Worm (Caenorhabditis elegans) whole organism, L4 larva: ENCODE measurements around the gene ssna-1.
A peak's percentile ranks its signal among the peaks of the same experiment; 100 is the strongest.

ENCODE experiments used
- F37D6.2 ChIP-seq: sonication (generic microtip); optimal IDR thresholded peaks from 2 replicates; lab custom pipeline; 2016; ENCODE audit warnings: mild to moderate bottlenecking, missing genetic modification characterization, missing compliant biosample characterization
- F44E2.7 ChIP-seq: fragments of 200-800 bp; sonication (Bioruptor generic); IDR thresholded peaks from 2 replicates; pipeline ENCODE4 v2.1.2; 2022; ENCODE audit warnings: missing genetic modification characterization, missing compliant biosample characterization
- F49E8.2 ChIP-seq: sonication (generic microtip); optimal IDR thresholded peaks from 2 replicates; lab custom pipeline; 2016; ENCODE audit warnings: missing compliant biosample characterization, mild to moderate bottlenecking, missing genetic modification characterization, borderline replicate concordance
- R02D3.7 ChIP-seq: fragments of 150-350 bp; sonication (generic microtip); optimal IDR thresholded peaks from 3 replicates; lab custom pipeline; 2014; ENCODE audit warnings: missing biosample characterization, missing genetic modification characterization
- T20F7.1 ChIP-seq: fragments of 200-800 bp; sonication (Bioruptor generic); optimal IDR thresholded peaks from 2 replicates; lab custom pipeline; 2018; ENCODE audit warnings: mild to moderate bottlenecking, missing genetic modification characterization, missing compliant biosample characterization
- Y105C5A.15 ChIP-seq: fragments of 200-800 bp; sonication (Bioruptor generic); IDR thresholded peaks from 2 replicates; pipeline ENCODE4 v1.3.6; 2022; ENCODE audit warnings: missing genetic modification characterization, missing compliant biosample characterization
- Y48G9A.11 ChIP-seq: fragments of 200-800 bp; sonication (Bioruptor generic); IDR thresholded peaks from 2 replicates; pipeline ENCODE4 v1.3.6; 2022; ENCODE audit warnings: missing genetic modification reagents, missing genetic modification characterization, missing compliant biosample characterization
- Y5F2A.4 ChIP-seq: fragments of 200-800 bp; sonication (Bioruptor generic); optimal IDR thresholded peaks from 2 replicates; lab custom pipeline; 2018; ENCODE audit warnings: mild to moderate bottlenecking, missing genetic modification characterization, missing compliant biosample characterization
- ama-1 ChIP-seq: fragments of 150-350 bp; optimal IDR thresholded peaks from 2 replicates; lab custom pipeline; 2014; ENCODE audit warnings: inconsistent platforms, mixed read lengths
- ceh-44 ChIP-seq: fragments of 200-800 bp; sonication (Bioruptor generic); IDR thresholded peaks from 2 replicates; pipeline ENCODE4 v1.3.6; 2022; ENCODE audit warnings: missing genetic modification reagents, missing genetic modification characterization, missing compliant biosample characterization
- ceh-62 ChIP-seq: sonication (generic microtip); optimal IDR thresholded peaks from 2 replicates; lab custom pipeline; 2017; ENCODE audit warnings: missing biosample characterization, missing genetic modification characterization
- ceh-82 ChIP-seq: sonication (generic microtip); optimal IDR thresholded peaks from 2 replicates; lab custom pipeline; 2017; ENCODE audit warnings: missing biosample characterization, missing genetic modification characterization
- daf-12 ChIP-seq: fragments of 150-350 bp; optimal IDR thresholded peaks from 2 replicates; lab custom pipeline; 2014; ENCODE audit warnings: missing biosample characterization, missing genetic modification reagents, missing genetic modification characterization
- daf-16 ChIP-seq, 3 experiments: sonication (generic microtip); optimal IDR thresholded peaks; 2 replicates each; lab custom pipeline; 2016 to 2017; ENCODE audit warnings: missing genetic modification characterization in 3 of 3, missing genetic modification reagents in 3 of 3, mild to moderate bottlenecking in 2 of 3, missing compliant biosample characterization in 2 of 3, missing biosample characterization in 1 of 3, moderate library complexity in 1 of 3
- daf-19 ChIP-seq: fragments of 200-800 bp; sonication (Bioruptor generic); conservative IDR thresholded peaks from 2 replicates; pipeline ENCODE4 v1.3.6; 2022; ENCODE audit warnings: missing genetic modification characterization, missing compliant biosample characterization
- dmd-9 ChIP-seq: fragments of 200-800 bp; sonication (Bioruptor generic); IDR thresholded peaks from 2 replicates; pipeline ENCODE4 v1.3.6; 2022; ENCODE audit warnings: missing genetic modification reagents, missing genetic modification characterization, missing compliant biosample characterization
- egl-27 ChIP-seq: sonication (generic microtip); optimal IDR thresholded peaks from 3 replicates; lab custom pipeline; 2017; ENCODE audit warnings: missing biosample characterization, missing genetic modification reagents, missing genetic modification characterization
- fos-1 ChIP-seq: fragments of 150-350 bp; optimal IDR thresholded peaks from 2 replicates; lab custom pipeline; 2014; ENCODE audit warnings: missing biosample characterization, missing genetic modification characterization
- gei-8 ChIP-seq: fragments of 200-800 bp; sonication (Bioruptor generic); optimal IDR thresholded peaks from 2 replicates; lab custom pipeline; 2018; ENCODE audit warnings: mild to moderate bottlenecking, missing genetic modification characterization, missing compliant biosample characterization
- jun-1 ChIP-seq: fragments of 150-350 bp; optimal IDR thresholded peaks from 2 replicates; lab custom pipeline; 2014; ENCODE audit warnings: missing biosample characterization, missing genetic modification reagents, missing genetic modification characterization
- lim-7 ChIP-seq: fragments of 200-800 bp; sonication (Bioruptor generic); IDR thresholded peaks from 2 replicates; pipeline ENCODE4 v1.3.6; 2022; ENCODE audit warnings: missing genetic modification characterization, missing compliant biosample characterization
- lin-39 ChIP-seq: fragments of 150-350 bp; optimal IDR thresholded peaks from 2 replicates; lab custom pipeline; 2014; ENCODE audit warnings: missing biosample characterization, missing genetic modification reagents, missing genetic modification characterization
- lir-3 ChIP-seq: sonication (generic microtip); optimal IDR thresholded peaks from 2 replicates; lab custom pipeline; 2016; ENCODE audit warnings: mild to moderate bottlenecking, missing genetic modification characterization, missing compliant biosample characterization
- lsy-2 ChIP-seq, 2 experiments: fragments of 150-350 bp in 1 of 2; sonication (generic microtip) in 1 of 2; optimal IDR thresholded peaks; 2 replicates each; lab custom pipeline; 2014 to 2017; ENCODE audit warnings: missing biosample characterization in 2 of 2, missing genetic modification characterization in 2 of 2
- mep-1 ChIP-seq: fragments of 150-350 bp; sonication (generic microtip); optimal IDR thresholded peaks from 3 replicates; lab custom pipeline; 2014; ENCODE audit warnings: missing biosample characterization, missing genetic modification characterization
- mes-2 ChIP-seq: sonication (generic microtip); optimal IDR thresholded peaks from 2 replicates; lab custom pipeline; 2016; ENCODE audit warnings: missing genotype, mild to moderate bottlenecking, missing genetic modification characterization, missing compliant biosample characterization; ENCODE audit not compliant: poor library complexity, severe bottlenecking
- mxl-2 ChIP-seq: fragments of 200-800 bp; sonication (Bioruptor generic); conservative IDR thresholded peaks from 2 replicates; pipeline ENCODE4 v1.3.6; 2022; ENCODE audit warnings: missing genetic modification reagents, missing genetic modification characterization, missing compliant biosample characterization
- nhr-102 ChIP-seq: sonication (generic microtip); optimal IDR thresholded peaks from 2 replicates; lab custom pipeline; 2016; ENCODE audit warnings: mild to moderate bottlenecking, missing genetic modification characterization, moderate library complexity, missing compliant biosample characterization
- nhr-11 ChIP-seq: fragments of 150-350 bp; optimal IDR thresholded peaks from 2 replicates; lab custom pipeline; 2014; ENCODE audit warnings: missing biosample characterization, missing genetic modification characterization
- nhr-76 ChIP-seq: fragments of 150-350 bp; optimal IDR thresholded peaks from 2 replicates; lab custom pipeline; 2014; ENCODE audit warnings: missing biosample characterization, missing genetic modification characterization
- pha-4 ChIP-seq, 2 experiments: fragments of 150-350 bp in 1 of 2; fragments of 200-800 bp in 1 of 2; sonication (Bioruptor generic) in 1 of 2; IDR thresholded peaks in 1 of 2; optimal IDR thresholded peaks in 1 of 2; 2 replicates each; pipeline versions ENCODE4 v1.3.6 to Lab custom; 2014 to 2022; ENCODE audit warnings: missing genetic modification characterization in 2 of 2, missing genetic modification reagents in 2 of 2, missing biosample characterization in 1 of 2, missing compliant biosample characterization in 1 of 2
- sdz-12 ChIP-seq: fragments of 200-800 bp; sonication (Bioruptor generic); optimal IDR thresholded peaks from 2 replicates; lab custom pipeline; 2018; ENCODE audit warnings: mild to moderate bottlenecking, missing genetic modification characterization, missing compliant biosample characterization
- skn-1 ChIP-seq: fragments of 150-350 bp; optimal IDR thresholded peaks from 2 replicates; lab custom pipeline; 2014; ENCODE audit warnings: missing biosample characterization, missing genetic modification characterization
- snpc-4 ChIP-seq: fragments of 150-350 bp; optimal IDR thresholded peaks from 2 replicates; lab custom pipeline; 2014; ENCODE audit warnings: missing biosample characterization, missing genetic modification characterization
- spr-3 ChIP-seq: fragments of 200-800 bp; sonication (Bioruptor generic); optimal IDR thresholded peaks from 2 replicates; lab custom pipeline; 2018; ENCODE audit warnings: mild to moderate bottlenecking, missing genetic modification characterization, missing compliant biosample characterization
- unc-62 ChIP-seq, 3 experiments: fragments of 150-350 bp in 1 of 3; sonication (generic microtip); optimal IDR thresholded peaks in 2 of 3; peaks in 1 of 3; 1 replicate in 1 of 3; 2 replicates in 2 of 3; lab custom pipeline; 2014 to 2017; ENCODE audit warnings: missing biosample characterization in 3 of 3, missing genetic modification characterization in 3 of 3, missing genetic modification reagents in 3 of 3, missing genotype in 1 of 3
- zfp-3 ChIP-seq: fragments of 200-800 bp; sonication (Bioruptor generic); conservative IDR thresholded peaks from 2 replicates; pipeline ENCODE4 v1.3.6; 2022; ENCODE audit warnings: missing genetic modification reagents, missing genetic modification characterization, missing compliant biosample characterization
- ztf-11 ChIP-seq: fragments of 150-350 bp; optimal IDR thresholded peaks from 2 replicates; lab custom pipeline; 2014; ENCODE audit warnings: missing biosample characterization, missing genetic modification characterization

ssna-1 gene

DNA sequence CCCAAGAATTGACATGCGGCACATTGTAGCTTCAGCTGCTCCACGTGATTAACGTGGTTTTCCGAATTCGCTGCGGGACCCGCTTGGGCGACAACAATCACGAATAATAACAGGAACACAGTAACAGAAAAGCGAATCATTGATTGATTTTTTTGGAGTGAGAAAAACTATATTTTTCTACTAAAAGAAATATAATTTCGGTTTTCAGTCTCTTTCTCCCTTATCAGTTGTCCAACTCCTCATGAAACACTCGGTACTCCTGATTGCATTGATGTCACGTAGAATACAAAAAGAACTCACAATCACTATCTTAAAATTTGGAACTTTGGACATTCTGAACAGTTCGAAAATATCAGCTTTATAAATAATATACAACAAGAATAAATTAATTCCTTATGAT lies 41.0 kb downstream of the ssna-1 start, which contains the start of gene Y66H1A.5 (continued):
- TF ChIP-seq lsy-2 (tag; optimal IDR thresholded peaks at IDR 0.05; lab: Kevin White, UChicago) (no peak), Y48G9A.11 (GFP tag; lab: Robert Waterston, UW) (no peak), lir-3 (tag; lab: Kevin White, UChicago) (no peak), daf-19 (GFP tag; lab: Robert Waterston, UW) (no peak), unc-62 (GFP tag; optimal IDR thresholded peaks at IDR 0.05 in 1 of 2; lab: Kevin White, UChicago) (no peak), unc-62 (tag; optimal IDR thresholded peaks at IDR 0.05; lab: Kevin White, UChicago) (no peak), F49E8.2 (tag; lab: Kevin White, UChicago) (no peak), gei-8 (GFP tag; lab: Kevin White, UChicago) (no peak), ceh-82 (tag; lab: Kevin White, UChicago) (no peak), F44E2.7 (GFP tag; lab: Robert Waterston, UW) (no peak), snpc-4 (tag; lab: Kevin White, UChicago) (no peak), R02D3.7 (tag; lab: Kevin White, UChicago) (no peak), fos-1 (tag; lab: Kevin White, UChicago) (no peak), egl-27 (tag; lab: Kevin White, UChicago) (no peak), skn-1 (no peak), ztf-11 (tag; lab: Kevin White, UChicago) (no peak), mxl-2 (no peak), daf-16 (GFP tag; optimal IDR thresholded peaks at IDR 0.05; lab: Kevin White, UChicago) (no peak), daf-16 (tag; optimal IDR thresholded peaks at IDR 0.05; lab: Kevin White, UChicago) (peak; percentile 46), daf-12 (no peak), mep-1 (tag; lab: Kevin White, UChicago) (peak; percentile 10), nhr-102 (tag; lab: Kevin White, UChicago) (no peak), pha-4 (GFP tag; IDR thresholded peaks at IDR 0.05; lab: Robert Waterston, UW) (no peak), pha-4 (tag; optimal IDR thresholded peaks at IDR 0.05; lab: Kevin White, UChicago) (no peak), zfp-3 (no peak), lin-39 (no peak), F37D6.2 (tag; lab: Kevin White, UChicago) (no peak), sdz-12 (GFP tag; lab: Kevin White, UChicago) (no peak), nhr-11 (tag; lab: Kevin White, UChicago) (no peak), ceh-62 (no peak), T20F7.1 (no peak), ama-1 (lab: Kevin White, UChicago) (no peak), ceh-44 (GFP tag; lab: Robert Waterston, UW) (no peak), nhr-76 (no peak), jun-1 (tag; lab: Kevin White, UChicago) (no peak), spr-3 (GFP tag; lab: Kevin White, UChicago) (no peak), mes-2 (tag; lab: Kevin White, UChicago) (no peak), dmd-9 (GFP tag; lab: Robert Waterston, UW) (no peak), Y105C5A.15 (GFP tag; lab: Robert Waterston, UW) (no peak), lim-7 (GFP tag; lab: Robert Waterston, UW) (no peak), Y5F2A.4 (GFP tag; lab: Kevin White, UChicago) (no peak)
